Worm (Caenorhabditis elegans) whole organism, mixed stage, embryonic: Measurements from ENCODE around the gene K07F5.7.

Source experiments
- bed-3 ChIP-seq: fragments of 200-800 bp; sonication (Bioruptor generic); optimal IDR thresholded peaks from 3 replicates; lab custom pipeline; 2018; ENCODE audit warnings: mild to moderate bottlenecking, missing genetic modification characterization, moderate library complexity, missing compliant biosample characterization
- blmp-1 ChIP-seq: fragments of 150-350 bp; optimal IDR thresholded peaks from 2 replicates; lab custom pipeline; 2014; ENCODE audit warnings: missing biosample characterization, missing genetic modification characterization
- ceh-39 ChIP-seq: fragments of 150-350 bp; optimal IDR thresholded peaks from 2 replicates; lab custom pipeline; 2014; ENCODE audit warnings: missing biosample characterization, missing genetic modification characterization
- ceh-43 ChIP-seq: fragments of 200-800 bp; sonication (Bioruptor generic); optimal IDR thresholded peaks from 2 replicates; lab custom pipeline; 2018; ENCODE audit warnings: mild to moderate bottlenecking, missing genetic modification characterization, moderate library complexity, missing compliant biosample characterization
- ceh-83 ChIP-seq: fragments of 200-800 bp; sonication (Bioruptor generic); optimal IDR thresholded peaks from 2 replicates; lab custom pipeline; 2018; ENCODE audit warnings: mild to moderate bottlenecking, missing genetic modification characterization, missing compliant biosample characterization
- ces-1 ChIP-seq: fragments of 150-350 bp; optimal IDR thresholded peaks from 2 replicates; lab custom pipeline; 2014; ENCODE audit warnings: missing biosample characterization, missing genetic modification reagents, missing genetic modification characterization
- drap-1 ChIP-seq: fragments of 200-800 bp; sonication (Bioruptor generic); optimal IDR thresholded peaks from 3 replicates; lab custom pipeline; 2018; ENCODE audit warnings: mild to moderate bottlenecking, missing genetic modification characterization, missing compliant biosample characterization
- elt-1 ChIP-seq: sonication (generic microtip); optimal IDR thresholded peaks from 2 replicates; lab custom pipeline; 2017; ENCODE audit warnings: missing genetic modification characterization, mild to moderate bottlenecking, missing compliant biosample characterization, antibody characterized with exemption, moderate library complexity, borderline replicate concordance; ENCODE audit not compliant: insufficient read depth
- elt-3 ChIP-seq: fragments of 150-350 bp; optimal IDR thresholded peaks from 2 replicates; lab custom pipeline; 2014; ENCODE audit warnings: missing biosample characterization, missing genetic modification characterization
- flh-1 ChIP-seq: fragments of 200-800 bp; sonication (Bioruptor generic); optimal IDR thresholded peaks from 2 replicates; lab custom pipeline; 2018; ENCODE audit warnings: mild to moderate bottlenecking, missing genetic modification characterization, moderate library complexity, missing compliant biosample characterization
- ham-2 ChIP-seq: fragments of 200-800 bp; sonication (Bioruptor generic); optimal IDR thresholded peaks from 2 replicates; lab custom pipeline; 2018; ENCODE audit warnings: mild to moderate bottlenecking, missing genetic modification characterization, missing compliant biosample characterization
- hlh-1 ChIP-seq: fragments of 150-350 bp; optimal IDR thresholded peaks from 2 replicates; lab custom pipeline; 2014; ENCODE audit warnings: missing biosample characterization, missing genetic modification reagents, missing genetic modification characterization
- lin-13 ChIP-seq: fragments of 150-350 bp; optimal IDR thresholded peaks from 2 replicates; lab custom pipeline; 2014; ENCODE audit warnings: missing biosample characterization, missing genetic modification characterization
- lin-32 ChIP-seq: fragments of 200-800 bp; sonication (Bioruptor generic); optimal IDR thresholded peaks from 2 replicates; lab custom pipeline; 2018; ENCODE audit warnings: mild to moderate bottlenecking, missing genetic modification characterization, missing compliant biosample characterization
- lsy-2 ChIP-seq: fragments of 150-350 bp; optimal IDR thresholded peaks from 2 replicates; lab custom pipeline; 2014; ENCODE audit warnings: missing biosample characterization, missing genetic modification characterization
- mab-5 ChIP-seq: fragments of 150-350 bp; optimal IDR thresholded peaks from 2 replicates; lab custom pipeline; 2014; ENCODE audit warnings: missing biosample characterization, missing genetic modification characterization
- mep-1 ChIP-seq: fragments of 150-350 bp; optimal IDR thresholded peaks from 2 replicates; lab custom pipeline; 2017; ENCODE audit warnings: missing biosample characterization, missing genetic modification reagents, missing genetic modification characterization, inconsistent platforms
- mls-2 ChIP-seq: sonication (generic microtip); optimal IDR thresholded peaks from 2 replicates; lab custom pipeline; 2016; ENCODE audit warnings: mild to moderate bottlenecking, missing genetic modification characterization, moderate library complexity, missing compliant biosample characterization
- nhr-12 ChIP-seq: fragments of 150-350 bp; optimal IDR thresholded peaks from 2 replicates; lab custom pipeline; 2014; ENCODE audit warnings: missing biosample characterization, missing genetic modification characterization
- nhr-2 ChIP-seq: fragments of 150-350 bp; optimal IDR thresholded peaks from 2 replicates; lab custom pipeline; 2014; ENCODE audit warnings: missing biosample characterization, missing genetic modification characterization
- nhr-237 ChIP-seq: fragments of 150-350 bp; optimal IDR thresholded peaks from 2 replicates; lab custom pipeline; 2014; ENCODE audit warnings: missing biosample characterization, missing genetic modification characterization
- nhr-28 ChIP-seq: fragments of 150-350 bp; optimal IDR thresholded peaks from 2 replicates; lab custom pipeline; 2014; ENCODE audit warnings: missing biosample characterization, missing genetic modification characterization
- nhr-76 ChIP-seq: sonication (generic microtip); optimal IDR thresholded peaks from 2 replicates; lab custom pipeline; 2017; ENCODE audit warnings: missing biosample characterization, missing genetic modification characterization
- pha-4 ChIP-seq: fragments of 150-350 bp; optimal IDR thresholded peaks from 2 replicates; lab custom pipeline; 2018; ENCODE audit warnings: missing biosample characterization, missing genetic modification reagents, missing genetic modification characterization
- sem-2 ChIP-seq: fragments of 200-800 bp; sonication (Bioruptor generic); optimal IDR thresholded peaks from 2 replicates; lab custom pipeline; 2018; ENCODE audit warnings: mild to moderate bottlenecking, missing genetic modification characterization, missing compliant biosample characterization
- tbx-8 ChIP-seq: fragments of 200-800 bp; sonication (Bioruptor generic); optimal IDR thresholded peaks from 2 replicates; lab custom pipeline; 2018; ENCODE audit warnings: mild to moderate bottlenecking, missing genetic modification characterization, moderate library complexity, missing compliant biosample characterization
- unc-120 ChIP-seq: sonication (generic microtip); optimal IDR thresholded peaks from 2 replicates; lab custom pipeline; 2017; ENCODE audit warnings: missing genetic modification characterization, missing compliant biosample characterization; ENCODE audit not compliant: poor library complexity, severe bottlenecking
- unc-39 ChIP-seq: fragments of 150-350 bp; optimal IDR thresholded peaks from 2 replicates; lab custom pipeline; 2014; ENCODE audit warnings: missing biosample characterization, missing genetic modification characterization
- unc-62 ChIP-seq: fragments of 150-350 bp; optimal IDR thresholded peaks from 2 replicates; lab custom pipeline; 2014; ENCODE audit warnings: missing biosample characterization, missing genetic modification reagents, missing genetic modification characterization
- zip-8 ChIP-seq: fragments of 150-350 bp; optimal IDR thresholded peaks from 2 replicates; lab custom pipeline; 2014; ENCODE audit warnings: missing biosample characterization, missing genetic modification characterization
- ztf-11 ChIP-seq: fragments of 150-350 bp; optimal IDR thresholded peaks from 2 replicates; lab custom pipeline; 2014; ENCODE audit warnings: missing biosample characterization, missing genetic modification characterization

The K07F5.7 gene

DNA sequence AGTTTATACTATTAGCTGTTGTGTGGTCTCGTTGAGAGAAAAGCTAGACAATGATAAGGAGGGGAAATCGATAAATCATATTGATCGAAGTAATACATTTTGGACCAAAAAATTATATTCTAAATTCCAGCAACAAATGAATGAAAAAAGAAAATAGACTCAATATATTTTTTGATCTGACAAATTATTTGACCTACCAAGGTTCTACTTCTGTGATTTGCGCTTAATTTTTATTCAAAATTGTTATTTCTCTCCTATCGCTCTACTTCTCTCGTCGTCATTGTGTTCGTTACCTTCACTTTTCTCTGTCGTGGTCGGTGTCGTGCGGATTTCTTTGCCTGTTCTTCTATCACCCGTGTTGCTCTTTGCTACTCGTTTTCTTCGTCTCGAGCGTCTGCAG, 11.0 kb upstream of the K07F5.7 start:
- TF ChIP-seq pha-4 (no peak), unc-39 (tag; lab: Kevin White, UChicago) (no peak), ceh-83 (GFP tag; lab: Kevin White, UChicago) (no peak), mep-1 (tag; lab: Kevin White, UChicago) (no peak), unc-62 (no peak), nhr-237 (tag; lab: Kevin White, UChicago) (no peak), ceh-39 (tag; lab: Kevin White, UChicago) (no peak), bed-3 (no peak), ham-2 (GFP tag; lab: Kevin White, UChicago) (no peak), hlh-1 (tag; lab: Kevin White, UChicago) (no peak), drap-1 (GFP tag; lab: Kevin White, UChicago) (no peak), lsy-2 (tag; lab: Kevin White, UChicago) (no peak), flh-1 (GFP tag; lab: Kevin White, UChicago) (no peak), mls-2 (no peak), nhr-76 (tag; lab: Kevin White, UChicago) (no peak)

DNA sequence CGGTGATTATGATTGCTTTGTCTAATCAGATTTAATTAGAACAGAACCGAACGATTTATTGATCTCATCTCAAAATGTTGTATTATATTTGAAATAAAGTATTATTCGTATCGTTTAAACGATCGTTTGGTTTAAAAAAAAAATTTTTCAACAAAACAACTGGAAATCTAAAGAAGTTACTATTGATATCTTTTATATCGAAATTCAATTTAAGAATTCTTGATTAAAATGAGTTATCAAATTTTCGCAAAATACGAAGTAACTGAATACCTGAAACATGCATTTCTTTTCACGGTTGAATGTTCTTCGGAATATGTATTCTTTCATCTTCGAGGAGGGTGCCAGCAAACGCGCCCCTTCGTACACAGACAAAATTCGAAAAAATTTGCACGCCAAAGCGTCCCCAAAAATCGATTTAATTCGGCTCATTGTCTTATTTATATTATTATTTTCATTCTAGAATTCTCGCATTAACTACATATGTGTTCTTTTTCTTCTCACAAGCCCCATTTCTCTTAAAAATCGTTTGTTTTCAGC, 10.0 kb upstream of the K07F5.7 start, which contains the start of gene npp-1:
Gene npp-1, plus strand, starts transcription at position 537 of the 537 bp plus-strand sequence.
- TF ChIP-seq sem-2 = no peak
- TF ChIP-seq unc-62 = no peak
- no peak for TF ChIP-seq blmp-1 (tag; lab: Kevin White, UChicago)
- peak; percentile 21 for TF ChIP-seq lsy-2 (tag; lab: Kevin White, UChicago)
- TF ChIP-seq zip-8 = no peak
- TF ChIP-seq hlh-1 (tag; lab: Kevin White, UChicago) = no peak
- TF ChIP-seq lin-13 (tag; lab: Kevin White, UChicago) = no peak
- TF ChIP-seq ceh-83 (GFP tag; lab: Kevin White, UChicago) = no peak
- peak; percentile 64 for TF ChIP-seq mep-1 (tag; lab: Kevin White, UChicago)
- TF ChIP-seq ceh-39 (tag; lab: Kevin White, UChicago) = peak; percentile 67
- TF ChIP-seq unc-39 (tag; lab: Kevin White, UChicago) = no peak
- TF ChIP-seq nhr-2 (tag; lab: Kevin White, UChicago) = no peak
- TF ChIP-seq mab-5 (tag; lab: Kevin White, UChicago) = no peak
- TF ChIP-seq pha-4 = no peak
- TF ChIP-seq elt-1 = no peak
- no peak for TF ChIP-seq ces-1 (GFP tag; lab: Kevin White, UChicago)
- TF ChIP-seq, all 35 proteins: peak for 3

DNA sequence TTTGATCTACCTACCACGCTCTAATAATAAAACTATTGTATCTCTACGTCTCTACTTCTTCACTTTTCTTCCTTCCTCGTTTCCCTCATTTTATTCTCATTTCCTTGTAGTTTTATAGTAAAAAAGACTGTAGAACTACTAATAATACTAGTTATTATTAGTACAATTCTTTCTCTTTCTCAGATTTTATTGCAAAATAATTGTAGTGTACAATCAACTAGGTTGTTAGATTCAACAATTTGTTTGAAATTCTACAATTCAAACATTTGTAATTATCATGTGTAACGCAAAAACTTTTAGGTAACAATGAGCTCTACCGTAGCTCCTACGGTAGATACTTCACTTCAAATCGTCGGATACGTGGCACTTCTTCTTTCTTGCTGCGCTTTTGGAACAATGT, 7.7 kb upstream of the K07F5.7 start, which contains the start of gene K07F5.12:
Gene K07F5.12, plus strand, starts transcription at position 301 of the 400 bp plus-strand sequence.
- TF ChIP-seq bed-3 = no peak
- no peak for TF ChIP-seq mab-5 (tag; lab: Kevin White, UChicago)
- TF ChIP-seq nhr-237 (tag; lab: Kevin White, UChicago) = no peak
- no peak for TF ChIP-seq pha-4
- TF ChIP-seq, all 35 proteins: peak for 0

DNA sequence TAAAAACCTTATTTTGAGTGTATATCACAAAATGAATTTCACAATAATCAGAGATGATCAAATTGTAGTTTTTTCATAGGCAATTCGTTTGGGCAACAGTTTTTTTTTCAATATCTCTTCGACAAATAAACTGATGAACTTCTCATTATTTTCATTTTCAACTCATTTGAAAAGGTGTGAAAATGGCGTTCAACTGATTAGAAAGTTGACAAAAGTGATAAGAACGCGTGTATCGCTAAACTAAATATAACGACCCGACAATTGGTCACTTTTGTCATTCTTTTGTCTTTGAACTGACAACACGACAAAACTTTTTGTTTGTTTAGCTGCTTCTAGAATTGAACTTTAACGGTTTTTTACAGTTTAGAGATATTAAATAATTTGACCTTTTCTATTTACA, 7.0 kb upstream of the K07F5.7 start:
- TF ChIP-seq drap-1 (GFP tag; lab: Kevin White, UChicago) (no peak), tbx-8 (no peak), nhr-237 (tag; lab: Kevin White, UChicago) (no peak), lin-32 (no peak), unc-120 (tag; lab: Kevin White, UChicago) (no peak), unc-39 (tag; lab: Kevin White, UChicago) (no peak), elt-3 (no peak), lin-13 (tag; lab: Kevin White, UChicago) (no peak), ztf-11 (no peak), elt-1 (no peak)

DNA sequence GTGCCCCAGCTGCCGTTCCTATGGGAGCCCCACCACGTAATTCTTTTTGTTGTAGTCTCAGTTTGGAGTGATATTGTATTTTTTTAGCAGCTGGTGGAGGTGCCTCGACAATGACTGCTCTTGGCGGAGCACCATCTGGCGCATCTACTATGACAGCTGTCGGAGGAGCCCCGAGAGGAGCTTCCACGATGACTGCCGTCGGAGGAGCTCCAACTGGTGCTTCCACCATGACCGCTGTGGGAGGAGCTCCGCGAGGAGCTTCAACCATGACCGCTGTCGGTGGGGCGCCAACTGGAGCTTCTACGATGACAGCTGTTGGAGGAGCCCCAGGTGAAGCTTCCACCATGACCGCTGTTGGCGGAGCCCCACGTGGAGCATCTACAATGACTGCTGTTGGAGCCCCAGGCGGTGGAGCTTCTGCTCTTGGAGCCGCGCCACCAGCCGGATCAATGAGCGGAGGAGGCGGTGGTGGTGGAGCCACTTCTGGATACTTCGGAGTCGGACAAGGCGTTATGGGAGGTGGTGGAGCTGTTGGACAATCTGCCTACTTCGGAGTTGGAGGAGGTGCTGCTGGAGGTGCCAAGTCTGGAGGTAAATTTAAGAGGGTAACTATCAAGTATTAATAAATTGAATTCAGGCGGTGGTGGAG, 5.0 kb upstream of the K07F5.7 start:
- peak; percentile 62 for TF ChIP-seq lin-32
- no peak for TF ChIP-seq nhr-28 (tag; lab: Kevin White, UChicago)

DNA sequence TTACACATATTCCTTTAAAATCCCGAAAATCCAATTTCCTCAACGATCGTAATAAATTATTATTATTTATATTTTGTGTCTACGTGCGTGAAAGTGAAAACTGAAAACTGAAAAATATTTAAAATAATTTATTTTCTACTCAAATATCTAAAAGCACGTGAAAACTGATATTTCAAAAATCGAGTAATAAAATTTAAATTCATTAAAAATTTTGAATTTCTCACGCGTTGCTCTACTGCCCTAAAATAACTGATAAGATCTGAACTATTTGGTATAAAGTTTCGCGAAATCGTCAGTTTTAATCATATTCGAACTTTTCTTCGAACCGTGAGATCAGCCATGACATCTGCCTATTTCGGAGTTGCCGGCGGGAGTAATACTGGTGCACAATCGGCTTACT, 4.3 kb upstream of the K07F5.7 start, which contains the start of gene ssq-1:
Gene ssq-1, plus strand, starts transcription at position 301 of the 400 bp plus-strand sequence.
- TF ChIP-seq ceh-83 (GFP tag; lab: Kevin White, UChicago) = no peak
- TF ChIP-seq bed-3 = no peak
- no peak for TF ChIP-seq elt-3
- TF ChIP-seq nhr-76 (tag; lab: Kevin White, UChicago) = no peak
- no peak for TF ChIP-seq hlh-1 (tag; lab: Kevin White, UChicago)
- TF ChIP-seq ceh-39 (tag; lab: Kevin White, UChicago) = no peak
- no peak for TF ChIP-seq unc-62
- TF ChIP-seq lin-13 (tag; lab: Kevin White, UChicago) = no peak
- no peak for TF ChIP-seq ceh-43 (GFP tag; lab: Kevin White, UChicago)
- TF ChIP-seq sem-2 = no peak
- no peak for TF ChIP-seq nhr-28 (tag; lab: Kevin White, UChicago)
- TF ChIP-seq nhr-2 (tag; lab: Kevin White, UChicago) = no peak
- no peak for TF ChIP-seq nhr-237 (tag; lab: Kevin White, UChicago)
- no peak for TF ChIP-seq unc-39 (tag; lab: Kevin White, UChicago)
- no peak for TF ChIP-seq ham-2 (GFP tag; lab: Kevin White, UChicago)
- no peak for TF ChIP-seq elt-1
- TF ChIP-seq nhr-12 (tag; lab: Kevin White, UChicago) = no peak
- TF ChIP-seq, all 35 proteins: peak for 0
